Fruit fly (Drosophila melanogaster) whole organism, pupa: ENCODE data around the gene spel1.

Source experiments
- CG12605 ChIP-seq: fragments of 200-800 bp; sonication (Bioruptor generic); IDR thresholded peaks from 2 replicates; pipeline ENCODE4 v1.3.6; 2022; ENCODE audit warnings: missing biosample characterization, missing genetic modification characterization
- CG14655 ChIP-seq: fragments of 200-800 bp; sonication (Bioruptor generic); optimal IDR thresholded peaks from 3 replicates; lab custom pipeline; 2017; ENCODE audit warnings: mild to moderate bottlenecking, missing biosample characterization, missing genetic modification reagents, missing genetic modification characterization
- CG15710 ChIP-seq: fragments of 200-800 bp; sonication (Bioruptor generic); optimal IDR thresholded peaks from 2 replicates; lab custom pipeline; 2018; ENCODE audit warnings: missing biosample characterization, mild to moderate bottlenecking, missing genetic modification characterization, moderate library complexity
- CG32121 ChIP-seq: fragments of 200-800 bp; sonication (Bioruptor generic); IDR thresholded peaks from 2 replicates; pipeline ENCODE4 v1.3.6; 2022; ENCODE audit warnings: missing biosample characterization, missing genetic modification characterization
- CG34367 ChIP-seq: fragments of 200-800 bp; sonication (Bioruptor generic); optimal IDR thresholded peaks from 2 replicates; lab custom pipeline; 2018; ENCODE audit warnings: missing biosample characterization, mild to moderate bottlenecking, missing genetic modification characterization
- CG4496 ChIP-seq: fragments of 200-800 bp; sonication (Bioruptor generic); IDR thresholded peaks from 3 replicates; pipeline ENCODE4 v1.3.6; 2022; ENCODE audit warnings: missing biosample characterization, missing genetic modification characterization
- CG8159 ChIP-seq: fragments of 200-800 bp; sonication (Bioruptor generic); optimal IDR thresholded peaks from 3 replicates; lab custom pipeline; 2018; ENCODE audit warnings: missing biosample characterization, mild to moderate bottlenecking, missing genetic modification characterization, moderate library complexity
- CG9948 ChIP-seq: fragments of 200-800 bp; sonication (Bioruptor generic); optimal IDR thresholded peaks from 2 replicates; lab custom pipeline; 2018; ENCODE audit warnings: missing biosample characterization, mild to moderate bottlenecking, missing genetic modification characterization, moderate library complexity
- EcR ChIP-seq: fragments of 200-800 bp; sonication (Bioruptor generic); optimal IDR thresholded peaks from 3 replicates; lab custom pipeline; 2019; ENCODE audit warnings: missing biosample characterization, missing genetic modification characterization, mild to moderate bottlenecking, moderate library complexity, missing genetic modification reagents
- Ets98B ChIP-seq: fragments of 200-800 bp; sonication (Bioruptor generic); IDR thresholded peaks from 2 replicates; pipeline ENCODE4 v1.3.6; 2022; ENCODE audit warnings: missing biosample characterization, missing genetic modification characterization
- Pif1B ChIP-seq: fragments of 200-800 bp; sonication (Bioruptor generic); optimal IDR thresholded peaks from 3 replicates; lab custom pipeline; 2016; ENCODE audit warnings: missing biosample characterization, missing genetic modification characterization
- Snoo ChIP-seq: fragments of 200-800 bp; sonication (Bioruptor generic); optimal IDR thresholded peaks from 3 replicates; lab custom pipeline; 2017; ENCODE audit warnings: missing biosample characterization, mild to moderate bottlenecking, missing genetic modification characterization, inconsistent platforms
- fd96Ca ChIP-seq: fragments of 200-800 bp; sonication (Bioruptor generic); IDR thresholded peaks from 3 replicates; pipeline ENCODE4 v1.3.6; 2022; ENCODE audit warnings: missing biosample characterization, missing genetic modification characterization
- gl ChIP-seq: fragments of 200-800 bp; sonication (Bioruptor generic); optimal IDR thresholded peaks from 2 replicates; lab custom pipeline; 2018; ENCODE audit warnings: missing biosample characterization, mild to moderate bottlenecking, missing genetic modification characterization

DNA sequence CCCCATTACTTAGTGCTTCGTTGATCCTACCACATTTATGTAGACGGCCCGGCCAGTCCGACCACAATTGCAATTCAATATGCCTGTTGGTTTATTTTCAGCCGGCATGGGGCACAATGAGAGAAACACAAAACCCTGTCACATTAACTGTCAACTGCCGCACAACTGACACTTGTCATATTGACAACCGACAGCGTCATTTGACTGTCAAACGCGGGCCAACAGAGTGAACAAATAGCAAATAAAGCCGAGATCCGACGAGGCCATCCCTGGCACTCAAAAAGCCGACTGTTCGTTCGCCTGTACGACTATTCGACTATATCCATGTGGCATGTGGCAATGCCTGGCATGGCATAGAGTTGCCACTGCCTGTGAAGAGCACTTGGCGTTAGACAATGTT is 36.1 kb downstream of the spel1 start:
- TF ChIP-seq CG32121: no peak
- no peak for TF ChIP-seq CG15710 (tag; lab: Kevin White, UChicago)
- TF ChIP-seq CG12605 (GFP tag; lab: Robert Waterston, UW): no peak
- TF ChIP-seq EcR (GFP tag; lab: Kevin White, UChicago): no peak
- TF ChIP-seq Pif1B: no peak
- TF ChIP-seq CG4496 (GFP tag; lab: Robert Waterston, UW): no peak
- no peak for TF ChIP-seq CG8159 (tag; lab: Kevin White, UChicago)
- TF ChIP-seq Ets98B (GFP tag; lab: Robert Waterston, UW): no peak
- TF ChIP-seq CG34367 (tag; lab: Kevin White, UChicago): no peak
- TF ChIP-seq gl (tag; lab: Kevin White, UChicago): no peak
- TF ChIP-seq fd96Ca (GFP tag; lab: Robert Waterston, UW): no peak
- TF ChIP-seq CG14655: no peak
- TF ChIP-seq Snoo (tag; lab: Kevin White, UChicago): no peak
- no peak for TF ChIP-seq CG9948 (tag; lab: Kevin White, UChicago)
